Worm (Caenorhabditis elegans) whole organism, L3 larva: ENCODE data around the gene C05B5.5.

Experiments
- ceh-28 ChIP-seq: fragments of 150-350 bp; optimal IDR thresholded peaks from 2 replicates; lab custom pipeline; 2014; ENCODE audit warnings: missing biosample characterization, missing genetic modification reagents, missing genetic modification characterization
- fkh-10 ChIP-seq: sonication (generic microtip); optimal IDR thresholded peaks from 2 replicates; lab custom pipeline; 2017; ENCODE audit warnings: missing biosample characterization, missing genetic modification reagents, missing genetic modification characterization
- lin-15B ChIP-seq: fragments of 150-350 bp; optimal IDR thresholded peaks from 2 replicates; lab custom pipeline; 2014; ENCODE audit warnings: missing biosample characterization, missing genetic modification characterization
- pqm-1 ChIP-seq: fragments of 150-350 bp; optimal IDR thresholded peaks from 2 replicates; lab custom pipeline; 2017; ENCODE audit warnings: missing biosample characterization, missing genetic modification characterization, inconsistent platforms

ce11 chrIII:9969371-9969770 is 31.8 kb upstream of the C05B5.5 start:
- TF ChIP-seq fkh-10 (GFP tag; lab: Kevin White, UChicago) (no peak), lin-15B (tag; lab: Kevin White, UChicago) (no peak), pqm-1 (tag; lab: Kevin White, UChicago) (no peak), ceh-28 (tag; lab: Kevin White, UChicago) (no peak)
